Fruit fly (Drosophila melanogaster) whole organism, embryonic: Measurements from ENCODE around the gene Smox.

Experiments used
- CG1024 ChIP-seq: fragments of 200-800 bp; sonication (Bioruptor generic); IDR thresholded peaks from 2 replicates; pipeline ENCODE4 v1.3.6; 2022; ENCODE audit warnings: missing biosample characterization, missing genetic modification characterization
- CG10274 ChIP-seq: fragments of 200-800 bp; sonication (Bioruptor generic); optimal IDR thresholded peaks from 3 replicates; lab custom pipeline; 2017; ENCODE audit warnings: missing biosample characterization, mild to moderate bottlenecking, missing genetic modification characterization
- CG10431 ChIP-seq: fragments of 200-800 bp; sonication (Bioruptor generic); optimal IDR thresholded peaks from 3 replicates; lab custom pipeline; 2018; ENCODE audit warnings: missing biosample characterization, mild to moderate bottlenecking, missing genetic modification characterization
- CG11085 ChIP-seq: fragments of 200-800 bp; sonication (Bioruptor generic); IDR thresholded peaks from 2 replicates; pipeline ENCODE4 v1.3.6; 2022; ENCODE audit warnings: missing biosample characterization, missing genetic modification characterization
- CG12236 ChIP-seq: fragments of 200-800 bp; sonication (Bioruptor generic); optimal IDR thresholded peaks from 2 replicates; lab custom pipeline; 2016; ENCODE audit warnings: missing biosample characterization, missing genetic modification characterization
- CG12942 ChIP-seq: fragments of 200-800 bp; sonication (Bioruptor generic); optimal IDR thresholded peaks from 3 replicates; lab custom pipeline; 2016; ENCODE audit warnings: missing biosample characterization, missing genetic modification characterization
- CG14965 ChIP-seq: fragments of 200-800 bp; sonication (Bioruptor generic); optimal IDR thresholded peaks from 2 replicates; lab custom pipeline; 2016; ENCODE audit warnings: missing biosample characterization, missing genetic modification characterization, borderline replicate concordance
- CG15011 ChIP-seq: fragments of 200-800 bp; sonication (Bioruptor generic); optimal IDR thresholded peaks from 3 replicates; lab custom pipeline; 2018; ENCODE audit warnings: missing biosample characterization, mild to moderate bottlenecking, missing genetic modification characterization
- CG1603 ChIP-seq: fragments of 200-800 bp; sonication (Bioruptor generic); optimal IDR thresholded peaks from 2 replicates; lab custom pipeline; 2019; ENCODE audit warnings: missing biosample characterization, mild to moderate bottlenecking, missing genetic modification characterization, moderate library complexity
- CG17186 ChIP-seq: fragments of 200-800 bp; sonication (Bioruptor generic); optimal IDR thresholded peaks from 3 replicates; lab custom pipeline; 2017; ENCODE audit warnings: missing biosample characterization, missing genetic modification reagents, missing genetic modification characterization
- CG3065 ChIP-seq: fragments of 200-800 bp; sonication (Bioruptor generic); optimal IDR thresholded peaks from 2 replicates; lab custom pipeline; 2016; ENCODE audit warnings: missing biosample characterization, missing genetic modification characterization
- CG3726 ChIP-seq: fragments of 200-800 bp; sonication (Bioruptor generic); IDR thresholded peaks from 3 replicates; pipeline ENCODE4, ENCODE4 v1.3.6; 2022; ENCODE audit warnings: missing biosample characterization, missing genetic modification characterization
- CG4328 ChIP-seq: fragments of 200-800 bp; sonication (Bioruptor generic); optimal IDR thresholded peaks from 3 replicates; lab custom pipeline; 2017; ENCODE audit warnings: missing biosample characterization, missing genetic modification reagents, missing genetic modification characterization
- CG6175 ChIP-seq: fragments of 200-800 bp; sonication (Bioruptor generic); IDR thresholded peaks from 3 replicates; pipeline ENCODE4 v1.3.6; 2022; ENCODE audit warnings: missing biosample characterization, missing genetic modification characterization
- CG6683 ChIP-seq: fragments of 200-800 bp; sonication (Bioruptor generic); optimal IDR thresholded peaks from 2 replicates; lab custom pipeline; 2017; ENCODE audit warnings: missing biosample characterization, mild to moderate bottlenecking, missing genetic modification characterization, missing genetic modification reagents
- CG8290 ChIP-seq, 3 experiments: fragments of 200-800 bp; sonication (Bioruptor generic); optimal IDR thresholded peaks; 2 replicates each; lab custom pipeline; 2016 to 2019; ENCODE audit warnings: missing biosample characterization in 3 of 3, missing genetic modification characterization in 3 of 3, mild to moderate bottlenecking in 2 of 3, moderate library complexity in 1 of 3
- CG8478 ChIP-seq: fragments of >200 bp; optimal IDR thresholded peaks from 2 replicates; lab custom pipeline; 2018
- Dek ChIP-seq: fragments of 200-800 bp; sonication (Bioruptor generic); optimal IDR thresholded peaks from 3 replicates; lab custom pipeline; 2019; ENCODE audit warnings: missing biosample characterization, mild to moderate bottlenecking, missing genetic modification characterization, moderate library complexity
- Dll ChIP-seq: fragments of 200-800 bp; sonication (Bioruptor generic); IDR thresholded peaks from 4 replicates; pipeline ENCODE4 v1.3.6; 2022; ENCODE audit warnings: missing biosample characterization, missing genetic modification characterization; ENCODE audit not compliant: partially characterized antibody
- Fer2 ChIP-seq: fragments of 200-800 bp; sonication (Bioruptor generic); optimal IDR thresholded peaks from 2 replicates; lab custom pipeline; 2018; ENCODE audit warnings: missing biosample characterization, mild to moderate bottlenecking, missing genetic modification characterization, moderate library complexity
- Hey ChIP-seq: fragments of 200-800 bp; sonication (Bioruptor generic); optimal IDR thresholded peaks from 3 replicates; lab custom pipeline; 2018; ENCODE audit warnings: missing biosample characterization, mild to moderate bottlenecking, missing genetic modification characterization
- HmgD ChIP-seq: fragments of 200-800 bp; sonication (Bioruptor generic); optimal IDR thresholded peaks from 3 replicates; lab custom pipeline; 2016; ENCODE audit warnings: missing biosample characterization, missing genetic modification characterization
- Kr ChIP-seq: fragments of 200-800 bp; sonication (Bioruptor generic); optimal IDR thresholded peaks from 2 replicates; lab custom pipeline; 2017; ENCODE audit warnings: missing biosample characterization, mild to moderate bottlenecking, missing genetic modification characterization
- MTF-1 ChIP-seq: fragments of 200-800 bp; sonication (Bioruptor generic); optimal IDR thresholded peaks from 2 replicates; lab custom pipeline; 2018; ENCODE audit warnings: missing biosample characterization, mild to moderate bottlenecking, missing genetic modification characterization, borderline replicate concordance
- Myb ChIP-seq: fragments of 200-800 bp; sonication (Bioruptor generic); optimal IDR thresholded peaks from 2 replicates; lab custom pipeline; 2016; ENCODE audit warnings: missing biosample characterization, missing genetic modification characterization
- Opbp ChIP-seq: fragments of 200-800 bp; sonication (Bioruptor generic); IDR thresholded peaks from 3 replicates; pipeline ENCODE4 v1.3.6; 2022; ENCODE audit warnings: missing biosample characterization, missing genetic modification characterization; ENCODE audit not compliant: partially characterized antibody
- Rfx ChIP-seq: fragments of 200-800 bp; sonication (Bioruptor generic); IDR thresholded peaks from 2 replicates; pipeline ENCODE4 v1.3.6; 2022; ENCODE audit warnings: missing biosample characterization, missing genetic modification characterization
- Stat92E ChIP-seq, 3 experiments: fragments of >200 bp in 2 of 3; fragments of 200-800 bp in 1 of 3; sonication (Bioruptor generic) in 1 of 3; optimal IDR thresholded peaks; 2 replicates each; lab custom pipeline; 2017 to 2019; ENCODE audit warnings: missing biosample characterization in 3 of 3, missing genetic modification characterization in 3 of 3, mild to moderate bottlenecking in 1 of 3, moderate library complexity in 1 of 3
- Trl ChIP-seq, 3 experiments: fragments of >200 bp in 2 of 3; fragments of 200-800 bp in 1 of 3; sonication (Bioruptor generic) in 1 of 3; optimal IDR thresholded peaks; 2 replicates in 1 of 3; 3 replicates in 2 of 3; lab custom pipeline; 2016 to 2017; ENCODE audit warnings: missing biosample characterization in 1 of 3, missing genetic modification characterization in 1 of 3
- abd-A ChIP-seq: fragments of 200-800 bp; sonication (Bioruptor generic); optimal IDR thresholded peaks from 3 replicates; lab custom pipeline; 2019; ENCODE audit warnings: missing biosample characterization, mild to moderate bottlenecking, missing genetic modification characterization, moderate library complexity
- chinmo ChIP-seq: fragments of 200-800 bp; sonication (Bioruptor generic); IDR thresholded peaks from 4 replicates; pipeline ENCODE4 v1.3.6; 2022; ENCODE audit warnings: missing biosample characterization, missing genetic modification characterization; ENCODE audit not compliant: partially characterized antibody
- crc ChIP-seq: fragments of 200-800 bp; sonication (Bioruptor generic); optimal IDR thresholded peaks from 2 replicates; lab custom pipeline; 2016; ENCODE audit warnings: missing biosample characterization, missing genetic modification characterization
- exex ChIP-seq: fragments of 200-800 bp; sonication (Bioruptor generic); optimal IDR thresholded peaks from 4 replicates; lab custom pipeline; 2018; ENCODE audit warnings: missing biosample characterization, mild to moderate bottlenecking, missing genetic modification characterization, moderate library complexity
- hth ChIP-seq: fragments of >200 bp; optimal IDR thresholded peaks from 2 replicates; lab custom pipeline; 2017; ENCODE audit warnings: inconsistent platforms
- insv ChIP-seq, 2 experiments: fragments of 200-800 bp; sonication (Bioruptor generic); optimal IDR thresholded peaks; 3 replicates each; lab custom pipeline; 2016 to 2018; ENCODE audit warnings: missing biosample characterization in 2 of 2, missing genetic modification characterization in 2 of 2
- jigr1 ChIP-seq: fragments of 200-800 bp; sonication (Bioruptor generic); IDR thresholded peaks from 3 replicates; pipeline ENCODE4 v1.3.6; 2022; ENCODE audit warnings: missing biosample characterization, missing genetic modification characterization
- mld ChIP-seq: fragments of 200-800 bp; sonication (Bioruptor generic); IDR thresholded peaks from 3 replicates; pipeline ENCODE4 v1.3.6; 2022; ENCODE audit warnings: missing biosample characterization, missing genetic modification characterization; ENCODE audit not compliant: partially characterized antibody
- odd ChIP-seq: fragments of 200-800 bp; sonication (Bioruptor generic); optimal IDR thresholded peaks from 2 replicates; lab custom pipeline; 2017; ENCODE audit warnings: missing biosample characterization, mild to moderate bottlenecking, missing genetic modification characterization
- onecut ChIP-seq: fragments of 200-800 bp; sonication (Bioruptor generic); IDR thresholded peaks from 2 replicates; pipeline ENCODE4 v1.3.6; 2022; ENCODE audit warnings: missing biosample characterization, missing genetic modification characterization
- pan ChIP-seq, 4 experiments: fragments of >200 bp in 3 of 4; fragments of 200-800 bp in 1 of 4; sonication (Bioruptor generic) in 1 of 4; optimal IDR thresholded peaks in 3 of 4; IDR thresholded peaks in 1 of 4; 2 replicates each; pipeline versions ENCODE4 v1.3.6 to Lab custom; 2017 to 2022; ENCODE audit warnings: missing biosample characterization in 2 of 4, missing genetic modification characterization in 2 of 4, mixed read lengths in 1 of 4
- phol ChIP-seq: fragments of 200-800 bp; sonication (Bioruptor generic); optimal IDR thresholded peaks from 3 replicates; lab custom pipeline; 2018; ENCODE audit warnings: missing biosample characterization, mild to moderate bottlenecking, missing genetic modification characterization, moderate library complexity
- pzg ChIP-seq: fragments of 200-800 bp; sonication (Bioruptor generic); optimal IDR thresholded peaks from 3 replicates; lab custom pipeline; 2018; ENCODE audit warnings: missing biosample characterization, mild to moderate bottlenecking, missing genetic modification characterization, moderate library complexity
- repo ChIP-seq: fragments of 200-800 bp; sonication (Bioruptor generic); optimal IDR thresholded peaks from 2 replicates; lab custom pipeline; 2016; ENCODE audit warnings: missing biosample characterization, missing genetic modification characterization
- sc ChIP-seq, 3 experiments: fragments of >200 bp in 2 of 3; fragments of 200-800 bp in 1 of 3; sonication (Bioruptor generic) in 1 of 3; optimal IDR thresholded peaks; 2 replicates in 2 of 3; 3 replicates in 1 of 3; lab custom pipeline; 2017; ENCODE audit warnings: mild to moderate bottlenecking in 1 of 3, missing biosample characterization in 1 of 3, missing genetic modification characterization in 1 of 3, missing genetic modification reagents in 1 of 3
- slbo ChIP-seq: fragments of 200-800 bp; sonication (Bioruptor generic); IDR thresholded peaks from 2 replicates; pipeline ENCODE4 v1.3.6; 2022; ENCODE audit warnings: missing biosample characterization, missing genetic modification characterization
- sr ChIP-seq: fragments of 200-800 bp; sonication (Bioruptor generic); IDR thresholded peaks from 3 replicates; pipeline ENCODE4 v1.3.6; 2022; ENCODE audit warnings: missing biosample characterization, missing genetic modification characterization
- z ChIP-seq: fragments of 200-800 bp; sonication (Bioruptor generic); IDR thresholded peaks from 3 replicates; pipeline ENCODE4 v1.3.6; 2022; ENCODE audit warnings: missing biosample characterization, missing genetic modification characterization

The Smox gene

DNA sequence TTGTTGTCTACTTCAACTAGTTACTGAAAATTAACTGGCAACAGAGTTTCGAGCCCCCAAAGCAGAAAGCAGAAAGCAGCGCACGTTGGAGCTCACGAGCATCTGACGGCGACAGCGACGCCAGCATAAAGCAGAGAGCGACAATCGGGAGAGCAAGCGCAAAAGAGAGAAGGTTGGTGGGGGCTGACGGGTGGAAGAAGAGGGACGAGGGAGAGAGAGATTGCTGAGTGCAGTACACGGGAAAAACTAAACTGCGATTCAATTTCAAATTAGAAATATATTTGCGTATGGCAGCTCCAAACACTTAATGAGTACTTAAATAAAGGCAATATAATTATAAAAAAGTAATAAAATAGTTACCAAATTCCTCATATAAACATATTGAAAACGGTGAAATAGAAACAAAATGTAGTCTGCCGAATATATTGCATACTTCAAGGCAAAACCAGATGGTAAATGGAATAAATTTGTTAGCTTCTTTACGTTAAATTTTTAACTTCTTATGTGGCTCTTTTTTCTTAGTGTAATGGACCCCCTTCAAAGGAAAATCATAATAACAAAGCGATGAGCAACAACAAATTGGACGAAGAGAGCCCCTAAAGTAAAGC lies 49.9 kb downstream of the Smox start (continued):
- TF ChIP-seq CG1603 (tag; lab: Kevin White, UChicago), result peak; percentile 64
- TF ChIP-seq slbo (GFP tag; lab: Robert Waterston, UW), result peak; percentile 92
- peak; percentile 84 for TF ChIP-seq CG3065 (GFP tag; lab: Kevin White, UChicago)
- TF ChIP-seq hth (lab: Kevin White, UChicago), result no peak
- peak; percentile 90 for TF ChIP-seq jigr1
- peak; percentile 61 for TF ChIP-seq CG12236 (GFP tag; lab: Kevin White, UChicago)
- TF ChIP-seq CG15011 (GFP tag; lab: Kevin White, UChicago), result peak; percentile 91
- TF ChIP-seq Kr (GFP tag; lab: Kevin White, UChicago), result no peak
- peak; percentile 64 for TF ChIP-seq repo (GFP tag; lab: Kevin White, UChicago)
- TF ChIP-seq CG4328 (GFP tag; lab: Kevin White, UChicago), result peak; percentile 97
- peak; percentile 28 for TF ChIP-seq Myb (GFP tag; lab: Kevin White, UChicago)
- TF ChIP-seq CG14965, result no peak
- TF ChIP-seq odd, result peak; percentile 93
- TF ChIP-seq CG17186 (GFP tag; lab: Kevin White, UChicago), result peak; percentile 52
- 0 out of 3 replicates have a peak, but pooled peaks have one; percentile 27 for TF ChIP-seq sr
- peak; percentile 56 for TF ChIP-seq crc (GFP tag; lab: Kevin White, UChicago)
- TF ChIP-seq Fer2, result peak; percentile 92
- peak; percentile 65 for TF ChIP-seq MTF-1
- TF ChIP-seq abd-A, result peak; percentile 94
- TF ChIP-seq CG6175 (GFP tag; lab: Robert Waterston, UW), result peak; percentile 68
- peak; percentile 92 for TF ChIP-seq CG12942 (GFP tag; lab: Kevin White, UChicago)
- TF ChIP-seq insv (GFP tag; optimal IDR thresholded peaks at IDR 0.05; lab: Kevin White, UChicago), result peak in 1 of 2 experiments; percentile 80
- no peak for TF ChIP-seq pzg
- TF ChIP-seq Dll (GFP tag; lab: Robert Waterston, UW), result no peak
- TF ChIP-seq Rfx (GFP tag; lab: Robert Waterston, UW), result peak; percentile 94
- peak; percentile 87 for TF ChIP-seq onecut (GFP tag; lab: Robert Waterston, UW)
- TF ChIP-seq Hey, result peak; percentile 71
- TF ChIP-seq mld (GFP tag; lab: Robert Waterston, UW), result no peak
- TF ChIP-seq HmgD, result no peak
- peak; percentile 82 for TF ChIP-seq exex
- TF ChIP-seq CG11085 (GFP tag; lab: Robert Waterston, UW), result peak; percentile 73
- peak; percentile 88 to 93 for TF ChIP-seq Trl (optimal IDR thresholded peaks at IDR 0.05; lab: Kevin White, UChicago)
- TF ChIP-seq Trl (GFP tag; optimal IDR thresholded peaks at IDR 0.05; lab: Kevin White, UChicago), result peak; percentile 79
- TF ChIP-seq Opbp (GFP tag; lab: Robert Waterston, UW), result no peak
- TF ChIP-seq CG6683, result peak; percentile 90
- TF ChIP-seq Stat92E (GFP tag; optimal IDR thresholded peaks at IDR 0.05; lab: Kevin White, UChicago), result peak in 1 of 3 experiments; percentile 90
- TF ChIP-seq CG10274 (GFP tag; lab: Kevin White, UChicago), result peak; percentile 82
- TF ChIP-seq CG8290 (GFP tag; optimal IDR thresholded peaks at IDR 0.05; lab: Kevin White, UChicago), result peak; percentile 84
- TF ChIP-seq CG8290 (tag; optimal IDR thresholded peaks at IDR 0.05; lab: Kevin White, UChicago), result peak; percentile 44 to 77
- TF ChIP-seq CG1024 (GFP tag; lab: Robert Waterston, UW), result peak; percentile 79
- peak; percentile 80; the same call in 3 of the 4 replicates for TF ChIP-seq chinmo (GFP tag; lab: Robert Waterston, UW)
- no peak for TF ChIP-seq CG8478 (lab: Kevin White, UChicago)
- peak; percentile 67; the same call in 1 of the 3 replicates for TF ChIP-seq CG3726
- no peak for TF ChIP-seq pan (optimal IDR thresholded peaks at IDR 0.05; lab: Kevin White, UChicago)
- peak in 1 of 2 experiments; percentile 94 for TF ChIP-seq pan (GFP tag; optimal IDR thresholded peaks at IDR 0.05 in 1 of 2, IDR thresholded peaks at IDR 0.05 in 1 of 2)
- peak; percentile 48; the same call in 1 of the 3 replicates for TF ChIP-seq z (GFP tag; lab: Robert Waterston, UW)
- TF ChIP-seq CG10431, result peak; percentile 91
- TF ChIP-seq phol (tag; lab: Kevin White, UChicago), result peak; percentile 95
- TF ChIP-seq Dek (tag; lab: Kevin White, UChicago), result peak; percentile 94
- TF ChIP-seq sc (optimal IDR thresholded peaks at IDR 0.05; lab: Kevin White, UChicago), result no peak
- peak; percentile 91 for TF ChIP-seq sc (GFP tag; optimal IDR thresholded peaks at IDR 0.05; lab: Kevin White, UChicago)
